Worm (Caenorhabditis elegans) whole organism, young adult: ENCODE results near the gene F01D5.3.

ENCODE experiments used
- C17E4.6 ChIP-seq: fragments of 200-800 bp; sonication (Bioruptor generic); IDR thresholded peaks from 2 replicates; pipeline ENCODE4 v1.3.6; 2022; ENCODE audit warnings: missing genetic modification reagents, missing genetic modification characterization, missing compliant biosample characterization
- F10E7.11 ChIP-seq: sonication (generic microtip); optimal IDR thresholded peaks from 2 replicates; lab custom pipeline; 2017; ENCODE audit warnings: mild to moderate bottlenecking, missing genetic modification characterization, moderate library complexity, missing compliant biosample characterization
- F22D6.2 ChIP-seq: sonication (generic microtip); optimal IDR thresholded peaks from 2 replicates; lab custom pipeline; 2016; ENCODE audit warnings: mild to moderate bottlenecking, missing genetic modification characterization, missing compliant biosample characterization
- F39B2.1 ChIP-seq: fragments of 200-800 bp; sonication (Bioruptor generic); IDR thresholded peaks from 2 replicates; pipeline ENCODE4 v1.3.6; 2022; ENCODE audit warnings: missing genetic modification reagents, missing genetic modification characterization, missing compliant biosample characterization
- F57A8.1 ChIP-seq: fragments of 200-800 bp; sonication (Bioruptor generic); optimal IDR thresholded peaks from 2 replicates; lab custom pipeline; 2018; ENCODE audit warnings: mild to moderate bottlenecking, missing genetic modification characterization, moderate library complexity, missing compliant biosample characterization
- K12H6.12 ChIP-seq: fragments of 200-800 bp; sonication (Bioruptor generic); optimal IDR thresholded peaks from 2 replicates; lab custom pipeline; 2018; ENCODE audit warnings: mild to moderate bottlenecking, missing genetic modification characterization, missing compliant biosample characterization
- Y53F4B.3 ChIP-seq: fragments of 200-800 bp; sonication (Bioruptor generic); IDR thresholded peaks from 2 replicates; pipeline ENCODE4 v1.3.6; 2022; ENCODE audit warnings: missing genetic modification reagents, missing genetic modification characterization, missing compliant biosample characterization
- ZK185.1 ChIP-seq: sonication (generic microtip); optimal IDR thresholded peaks from 2 replicates; lab custom pipeline; 2016; ENCODE audit warnings: mild to moderate bottlenecking, missing genetic modification characterization, missing compliant biosample characterization; ENCODE audit not compliant: poor library complexity, severe bottlenecking
- aptf-2 ChIP-seq: fragments of 200-800 bp; sonication (Bioruptor generic); conservative IDR thresholded peaks from 2 replicates; pipeline ENCODE4 v1.3.6; 2022; ENCODE audit warnings: missing genetic modification reagents, missing genetic modification characterization, missing compliant biosample characterization
- aptf-3 ChIP-seq: fragments of 200-800 bp; sonication (Bioruptor generic); IDR thresholded peaks from 2 replicates; pipeline ENCODE4 v1.3.6; 2022; ENCODE audit warnings: missing genetic modification characterization, missing compliant biosample characterization
- atf-7 ChIP-seq: sonication (generic microtip); optimal IDR thresholded peaks from 2 replicates; lab custom pipeline; 2017; ENCODE audit warnings: mild to moderate bottlenecking, missing genetic modification characterization, missing compliant biosample characterization
- attf-5 ChIP-seq: fragments of 200-800 bp; sonication (Bioruptor generic); optimal IDR thresholded peaks from 2 replicates; lab custom pipeline; 2018; ENCODE audit warnings: mild to moderate bottlenecking, missing genetic modification characterization, missing compliant biosample characterization
- attf-6 ChIP-seq: fragments of 200-800 bp; sonication (Bioruptor generic); IDR thresholded peaks from 2 replicates; pipeline ENCODE4 v1.3.6; 2022; ENCODE audit warnings: missing genetic modification reagents, missing genetic modification characterization, missing compliant biosample characterization
- bed-2 ChIP-seq: fragments of 200-800 bp; sonication (Bioruptor generic); IDR thresholded peaks from 2 replicates; pipeline ENCODE4 v1.3.6; 2022; ENCODE audit warnings: missing genetic modification reagents, missing genetic modification characterization, missing compliant biosample characterization
- cebp-2 ChIP-seq: fragments of 200-800 bp; sonication (Bioruptor generic); IDR thresholded peaks from 2 replicates; pipeline ENCODE4 v1.3.6; 2022; ENCODE audit warnings: missing genetic modification characterization, missing compliant biosample characterization
- ceh-40 ChIP-seq: fragments of 200-800 bp; sonication (Bioruptor generic); IDR thresholded peaks from 2 replicates; pipeline ENCODE4 v1.3.6; 2022; ENCODE audit warnings: missing genetic modification characterization, missing compliant biosample characterization
- ceh-58 ChIP-seq: fragments of 200-800 bp; sonication (Bioruptor generic); IDR thresholded peaks from 2 replicates; pipeline ENCODE4 v1.3.6; 2022; ENCODE audit warnings: missing genetic modification characterization, missing compliant biosample characterization
- ceh-79 ChIP-seq: sonication (generic microtip); optimal IDR thresholded peaks from 2 replicates; lab custom pipeline; 2017; ENCODE audit warnings: mild to moderate bottlenecking, missing genetic modification characterization, missing compliant biosample characterization
- dox-1 ChIP-seq: fragments of 200-800 bp; sonication (Bioruptor generic); IDR thresholded peaks from 2 replicates; pipeline ENCODE4 v1.3.6; 2022; ENCODE audit warnings: missing genetic modification reagents, missing genetic modification characterization, missing compliant biosample characterization
- ekl-4 ChIP-seq: fragments of 200-800 bp; sonication (Bioruptor generic); IDR thresholded peaks from 2 replicates; pipeline ENCODE4 v1.3.6; 2022; ENCODE audit warnings: missing genetic modification reagents, missing genetic modification characterization, missing compliant biosample characterization
- fkh-3 ChIP-seq: sonication (generic microtip); optimal IDR thresholded peaks from 2 replicates; lab custom pipeline; 2016; ENCODE audit warnings: mild to moderate bottlenecking, missing genetic modification characterization, missing compliant biosample characterization
- hlh-12 ChIP-seq: sonication (generic microtip); optimal IDR thresholded peaks from 2 replicates; lab custom pipeline; 2016; ENCODE audit warnings: missing genetic modification characterization, missing compliant biosample characterization
- hsf-1 ChIP-seq: fragments of 200-800 bp; sonication (Bioruptor generic); IDR thresholded peaks from 2 replicates; pipeline ENCODE4 v1.3.6; 2022; ENCODE audit warnings: missing genetic modification reagents, missing genetic modification characterization, missing compliant biosample characterization
- let-526 ChIP-seq: fragments of 200-800 bp; sonication (Bioruptor generic); IDR thresholded peaks from 2 replicates; pipeline ENCODE4 v1.3.6; 2022; ENCODE audit warnings: missing genetic modification reagents, missing genetic modification characterization, missing compliant biosample characterization
- lin-26 ChIP-seq: fragments of 200-800 bp; sonication (Bioruptor generic); IDR thresholded peaks from 2 replicates; pipeline ENCODE4 v1.3.6; 2022; ENCODE audit warnings: missing genetic modification reagents, missing genetic modification characterization, missing compliant biosample characterization
- madf-8 ChIP-seq: fragments of 200-800 bp; sonication (Bioruptor generic); conservative IDR thresholded peaks from 2 replicates; pipeline ENCODE4 v1.3.6; 2022; ENCODE audit warnings: missing genetic modification reagents, missing genetic modification characterization, missing compliant biosample characterization
- mel-28 ChIP-seq: sonication (generic microtip); optimal IDR thresholded peaks from 2 replicates; lab custom pipeline; 2016; ENCODE audit warnings: borderline replicate concordance, mild to moderate bottlenecking, missing genetic modification characterization, missing compliant biosample characterization
- nfyb-1 ChIP-seq: fragments of 200-800 bp; sonication (Bioruptor generic); IDR thresholded peaks from 2 replicates; pipeline ENCODE4 v1.3.6; 2022; ENCODE audit warnings: missing genetic modification reagents, missing genetic modification characterization, missing compliant biosample characterization
- nhr-27 ChIP-seq: fragments of 200-800 bp; sonication (Bioruptor generic); optimal IDR thresholded peaks from 2 replicates; lab custom pipeline; 2018; ENCODE audit warnings: mild to moderate bottlenecking, missing genetic modification characterization, moderate library complexity, missing compliant biosample characterization
- nhr-90 ChIP-seq: sonication (generic microtip); optimal IDR thresholded peaks from 2 replicates; lab custom pipeline; 2016; ENCODE audit warnings: missing genotype, mild to moderate bottlenecking, missing genetic modification characterization, missing compliant biosample characterization
- rcor-1 ChIP-seq: fragments of 200-800 bp; sonication (Bioruptor generic); IDR thresholded peaks from 2 replicates; pipeline ENCODE4 v1.3.6; 2022; ENCODE audit warnings: missing genetic modification reagents, missing genetic modification characterization, missing compliant biosample characterization
- rec-8 ChIP-seq, 2 experiments: sonication (generic microtip); optimal IDR thresholded peaks; 2 replicates each; lab custom pipeline; 2016; ENCODE audit warnings: mild to moderate bottlenecking in 2 of 2, missing genetic modification characterization in 2 of 2, missing genetic modification reagents in 2 of 2, missing genotype in 2 of 2, missing biosample characterization in 1 of 2, missing compliant biosample characterization in 1 of 2, moderate library complexity in 1 of 2
- repo-1 ChIP-seq: sonication (generic microtip); optimal IDR thresholded peaks from 2 replicates; lab custom pipeline; 2017; ENCODE audit warnings: mild to moderate bottlenecking, missing genetic modification characterization, missing compliant biosample characterization
- rpc-1 ChIP-seq, 2 experiments: fragments of 150-350 bp in 1 of 2; sonication (generic microtip) in 1 of 2; optimal IDR thresholded peaks; 2 replicates each; lab custom pipeline; 2014 to 2018; ENCODE audit warnings: missing biosample characterization in 1 of 2, missing genetic modification characterization in 1 of 2, missing genetic modification reagents in 1 of 2, missing genotype in 1 of 2
- snpc-3.4 ChIP-seq: sonication (generic microtip); optimal IDR thresholded peaks from 2 replicates; lab custom pipeline; 2017; ENCODE audit warnings: missing genetic modification characterization, mild to moderate bottlenecking, missing compliant biosample characterization, antibody characterized with exemption, moderate library complexity, missing genotype, missing genetic modification reagents
- somi-1 ChIP-seq: fragments of 200-800 bp; sonication (Bioruptor generic); optimal IDR thresholded peaks from 2 replicates; lab custom pipeline; 2018; ENCODE audit warnings: mild to moderate bottlenecking, missing genetic modification characterization, missing compliant biosample characterization
- tbx-9 ChIP-seq: sonication (generic microtip); optimal IDR thresholded peaks from 2 replicates; lab custom pipeline; 2016; ENCODE audit warnings: borderline replicate concordance, missing genetic modification characterization, inconsistent platforms, missing compliant biosample characterization
- xnd-1 ChIP-seq: sonication (generic microtip); optimal IDR thresholded peaks from 2 replicates; lab custom pipeline; 2016; ENCODE audit warnings: missing genotype, missing genetic modification reagents, missing genetic modification characterization, missing compliant biosample characterization
- ztf-26 ChIP-seq: sonication (generic microtip); optimal IDR thresholded peaks from 2 replicates; lab custom pipeline; 2017; ENCODE audit warnings: missing genetic modification characterization, missing compliant biosample characterization
- ztf-6 ChIP-seq: fragments of 200-800 bp; sonication (Bioruptor generic); IDR thresholded peaks from 2 replicates; pipeline ENCODE4 v1.3.6; 2022; ENCODE audit warnings: missing genetic modification reagents, missing genetic modification characterization, missing compliant biosample characterization

The F01D5.3 gene

ce11 chrII:13997477-13997876 lies 2.5 kb downstream of the F01D5.3 start, which contains the start of gene F01D5.1:
TSS of gene F01D5.1 (minus strand) at chrII:13997581.
- TF ChIP-seq xnd-1 (tag; lab: Kevin White, UChicago) (no peak), dox-1 (GFP tag; lab: Robert Waterston, UW) (no peak), madf-8 (GFP tag; lab: Robert Waterston, UW) (no peak), ceh-40 (GFP tag; lab: Robert Waterston, UW) (no peak), ZK185.1 (tag; lab: Kevin White, UChicago) (no peak), K12H6.12 (no peak), rec-8 (tag; optimal IDR thresholded peaks at IDR 0.05; lab: Kevin White, UChicago) (no peak), bed-2 (GFP tag; lab: Robert Waterston, UW) (no peak), tbx-9 (no peak), repo-1 (tag; lab: Kevin White, UChicago) (no peak), atf-7 (tag; lab: Kevin White, UChicago) (no peak), mel-28 (tag; lab: Kevin White, UChicago) (no peak), ztf-26 (tag; lab: Kevin White, UChicago) (no peak), aptf-3 (no peak), F10E7.11 (tag; lab: Kevin White, UChicago) (no peak), ceh-58 (GFP tag; lab: Robert Waterston, UW) (no peak), attf-6 (GFP tag; lab: Robert Waterston, UW) (no peak), let-526 (GFP tag; lab: Robert Waterston, UW) (no peak)

- TF ChIP-seq rpc-1 (optimal IDR thresholded peaks at IDR 0.05; lab: Kevin White, UChicago) (no peak), rpc-1 (tag; optimal IDR thresholded peaks at IDR 0.05; lab: Kevin White, UChicago) (no peak), ceh-79 (no peak), nhr-27 (tag; lab: Kevin White, UChicago) (no peak), C17E4.6 (GFP tag; lab: Robert Waterston, UW) (no peak), F10E7.11 (tag; lab: Kevin White, UChicago) (no peak), rcor-1 (GFP tag; lab: Robert Waterston, UW) (no peak), fkh-3 (tag; lab: Kevin White, UChicago) (no peak), aptf-3 (no peak), cebp-2 (GFP tag; lab: Robert Waterston, UW) (no peak)
Observed at ce11 chrII:13994934-13995333, 5.0 kb downstream of the F01D5.3 start, which contains the start of gene Y39G8B.7. TSS of gene Y39G8B.7 (minus strand) at chrII:13995034.

DNA sequence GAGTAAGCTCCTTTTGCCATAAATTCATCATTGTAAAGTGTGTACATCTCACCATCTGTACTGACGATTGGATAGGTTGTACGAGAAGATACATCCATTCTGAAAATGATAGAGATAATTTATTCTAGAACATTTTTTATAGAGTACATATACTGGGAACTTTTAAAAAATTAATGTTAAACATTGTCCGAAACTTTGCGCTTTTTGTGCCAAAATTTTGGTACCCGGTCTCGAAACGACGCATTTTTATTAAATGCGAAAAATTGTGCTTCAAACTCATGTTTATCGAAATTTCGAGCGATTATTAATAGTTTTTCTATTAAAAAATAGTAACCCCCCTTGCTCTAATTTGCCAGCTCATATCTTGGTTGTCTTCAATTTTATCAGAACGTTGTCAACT lies 8.2 kb downstream of the F01D5.3 start, which contains the start of gene Y39G8B.5:
Gene Y39G8B.5 (minus strand): TSS at position 101 of the 400 bp plus-strand sequence.
- TF ChIP-seq hsf-1 (GFP tag; lab: Robert Waterston, UW) = no peak
- TF ChIP-seq aptf-2 (GFP tag; lab: Robert Waterston, UW) = no peak
- no peak for TF ChIP-seq attf-5 (GFP tag; lab: Kevin White, UChicago)

- TF ChIP-seq ekl-4 (GFP tag; lab: Robert Waterston, UW) (no peak), Y53F4B.3 (GFP tag; lab: Robert Waterston, UW) (no peak), rec-8 (tag; optimal IDR thresholded peaks at IDR 0.05; lab: Kevin White, UChicago) (no peak), F22D6.2 (tag; lab: Kevin White, UChicago) (no peak), F39B2.1 (GFP tag; lab: Robert Waterston, UW) (no peak), hlh-12 (tag; lab: Kevin White, UChicago) (no peak), nfyb-1 (GFP tag; lab: Robert Waterston, UW) (no peak), lin-26 (no peak), snpc-3.4 (tag; lab: Kevin White, UChicago) (no peak), somi-1 (no peak), ztf-6 (GFP tag; lab: Robert Waterston, UW) (no peak), mel-28 (tag; lab: Kevin White, UChicago) (no peak), F57A8.1 (GFP tag; lab: Kevin White, UChicago) (no peak), nhr-90 (tag; lab: Kevin White, UChicago) (no peak)
Observed at ce11 chrII:13984551-13984950, 15.4 kb downstream of the F01D5.3 start, which contains the start of gene sre-47. TSS of gene sre-47 (minus strand) at chrII:13984651.
